Fruit fly (Drosophila melanogaster): Measurements from ENCODE around the gene CG6431.

Gene CG6431

DNA sequence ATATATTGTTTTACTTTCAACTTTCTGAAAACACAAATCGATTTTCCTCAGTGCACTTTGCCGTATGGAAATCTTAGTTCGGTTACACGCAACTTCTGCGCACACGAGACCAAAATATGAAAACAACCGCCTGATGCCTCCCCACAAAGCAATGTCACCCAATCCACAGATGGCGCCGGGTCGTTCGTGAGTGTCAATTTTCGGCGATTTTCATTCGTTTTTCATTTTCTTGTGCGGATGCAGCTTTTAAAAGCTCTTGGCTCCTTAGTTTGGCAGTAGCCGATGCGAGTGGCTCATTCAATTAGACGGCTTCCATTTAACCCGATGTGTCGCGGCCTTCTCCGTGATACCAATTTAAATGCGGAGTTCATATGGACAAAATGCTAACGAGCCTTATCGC, at the start of gene CG6431:
Gene CG6431, plus strand, starts transcription at position 301 of the 400 bp plus-strand sequence.
- TF ChIP-seq noc (tag; optimal IDR thresholded peaks at IDR 0.05): no peak

DNA sequence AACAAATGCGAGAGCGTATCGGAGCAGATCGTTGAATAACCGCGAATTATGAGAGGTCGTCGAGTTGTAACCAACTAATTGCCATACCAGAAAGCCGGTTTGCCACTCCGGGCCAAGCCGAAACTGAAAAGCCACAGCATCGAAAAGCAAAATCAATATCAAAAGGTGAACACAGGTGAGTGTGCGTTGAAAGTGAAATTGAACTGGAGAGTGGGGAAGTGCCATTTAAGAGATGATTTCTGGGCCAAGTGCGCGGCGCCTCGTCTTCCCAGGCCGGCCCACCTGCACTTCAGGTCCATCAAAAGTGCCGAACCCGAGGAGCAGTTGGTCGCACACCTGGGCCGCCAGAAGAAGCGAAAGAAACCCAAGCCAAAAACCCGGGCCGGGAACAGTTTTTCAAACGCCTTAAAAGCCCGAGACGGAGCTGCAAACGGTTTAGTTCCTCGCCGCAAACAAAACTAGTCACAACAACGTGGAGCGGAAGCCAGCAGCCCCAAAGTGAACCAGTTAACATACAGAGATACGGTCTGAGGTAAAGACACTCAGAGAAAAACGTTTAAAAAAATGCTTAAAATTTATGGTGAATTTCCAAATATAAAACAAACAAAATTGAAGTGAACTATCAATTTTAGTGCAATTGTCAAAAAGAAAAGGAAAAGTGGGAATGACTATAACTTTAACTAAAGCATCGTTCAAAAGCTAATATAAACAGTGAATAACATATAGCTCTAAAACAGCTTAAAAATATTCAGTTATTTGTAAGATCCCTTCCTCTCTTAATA, 46.9 kb upstream of the CG6431 start, which contains the start of gene CG17104:
Gene CG17104, plus strand, starts transcription at position 266 of the 782 bp plus-strand sequence.
- peak; percentile 38 for TF ChIP-seq noc (tag; optimal IDR thresholded peaks at IDR 0.05)

DNA sequence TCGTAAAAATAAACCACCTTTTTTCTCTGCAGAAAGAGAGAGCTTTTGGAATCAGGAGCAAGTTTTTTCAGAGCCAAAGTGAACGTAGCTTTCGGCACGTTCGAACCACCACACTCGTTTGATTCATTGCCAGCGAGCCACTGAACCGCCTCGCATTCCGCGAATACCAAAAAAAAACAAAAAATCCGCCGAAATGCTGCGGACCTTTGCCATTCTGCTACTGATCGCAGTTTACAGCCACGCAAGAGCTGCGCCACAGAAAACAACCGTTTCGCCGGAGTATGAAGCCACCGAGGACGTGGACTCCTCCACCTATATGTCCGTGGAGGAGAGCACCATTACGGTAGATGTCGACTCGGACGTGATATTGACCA, 46.3 kb upstream of the CG6431 start:
- no peak for TF ChIP-seq noc (tag; optimal IDR thresholded peaks at IDR 0.05)

- peak; percentile 10 for TF ChIP-seq noc (tag; optimal IDR thresholded peaks at IDR 0.05)
Observed at dm6 chr2L:10679568-10679967, 44.4 kb upstream of the CG6431 start.

DNA sequence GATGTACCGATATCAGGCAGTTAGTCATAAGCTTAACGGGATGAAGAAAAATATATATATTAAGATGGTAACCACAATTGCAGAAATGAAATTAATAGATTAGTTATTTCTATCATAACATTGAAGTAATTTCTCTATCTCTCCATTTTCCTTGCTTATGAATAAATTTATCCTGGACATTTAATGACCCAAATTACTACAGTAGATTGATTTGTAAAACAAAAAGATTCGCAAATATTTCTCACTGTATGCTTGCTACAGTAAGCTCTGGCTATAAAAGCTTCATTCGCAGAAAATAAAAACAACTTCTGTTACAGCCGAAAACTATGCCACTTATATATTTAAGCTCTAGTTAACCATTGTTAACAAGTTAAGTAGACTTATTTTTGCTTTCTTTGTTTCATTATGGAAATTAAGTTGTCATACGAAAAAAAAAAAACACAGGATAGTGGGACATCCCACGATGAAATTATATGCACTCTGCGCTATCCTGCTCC, 43.4 kb upstream of the CG6431 start, which contains the start of gene CG17105:
Gene CG17105, plus strand, starts transcription at position 447 of the 497 bp plus-strand sequence.
- no peak for TF ChIP-seq noc (tag; optimal IDR thresholded peaks at IDR 0.05)

DNA sequence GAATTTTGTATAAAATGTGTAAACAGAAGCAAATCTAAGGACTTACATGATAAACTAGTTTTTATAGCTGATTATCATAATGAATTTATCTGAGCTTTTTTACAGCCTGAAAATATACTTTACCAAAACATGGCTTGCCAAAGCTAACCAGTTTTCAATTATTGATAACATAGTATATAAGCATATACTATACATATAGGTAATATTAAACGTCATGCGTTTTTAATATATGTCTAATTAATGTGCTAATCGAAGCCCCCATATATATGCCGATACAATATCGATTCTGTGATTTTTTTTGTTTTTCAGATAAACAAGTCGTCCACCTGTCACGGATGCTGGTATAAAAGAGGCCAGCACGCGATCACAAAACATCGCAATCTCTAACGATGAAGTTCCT, 42.4 kb upstream of the CG6431 start, which contains the start of gene CG17107:
Gene CG17107, plus strand, starts transcription at position 301 of the 400 bp plus-strand sequence.
- no peak for TF ChIP-seq noc (tag; optimal IDR thresholded peaks at IDR 0.05)

- no peak for TF ChIP-seq noc (tag; optimal IDR thresholded peaks at IDR 0.05)
Observed at dm6 chr2L:10682197-10682596, 41.8 kb upstream of the CG6431 start.

dm6 chr2L:10682912-10683311, 41.1 kb upstream of the CG6431 start:
- TF ChIP-seq noc (tag; optimal IDR thresholded peaks at IDR 0.05): peak; percentile 58

dm6 chr2L:10684309-10684708, 39.7 kb upstream of the CG6431 start, which contains the start of gene CG7299:
TSS of gene CG7299 (minus strand) at chr2L:10684409.
- TF ChIP-seq noc (tag; optimal IDR thresholded peaks at IDR 0.05): no peak

DNA sequence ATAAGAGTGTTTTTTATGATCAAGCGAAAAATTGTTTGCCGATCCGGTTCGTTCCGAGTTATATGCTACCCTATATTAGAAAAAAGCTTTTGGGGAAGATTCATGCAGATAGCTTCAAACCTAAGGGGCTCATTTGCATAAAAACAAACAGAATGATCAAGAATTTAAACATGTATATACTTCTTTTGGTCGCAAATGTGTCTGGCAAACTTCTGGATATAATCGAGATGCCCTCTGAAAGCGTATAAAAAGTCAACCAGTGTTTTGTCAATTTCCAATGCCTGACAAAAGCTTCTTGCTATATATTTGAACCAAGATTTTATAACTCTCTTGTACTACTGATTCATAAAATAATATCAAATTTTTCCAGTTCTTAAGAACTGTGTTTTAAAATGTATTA, 38.3 kb upstream of the CG6431 start:
- TF ChIP-seq noc (tag; optimal IDR thresholded peaks at IDR 0.05): no peak

- TF ChIP-seq noc (tag; optimal IDR thresholded peaks at IDR 0.05): no peak
Observed at dm6 chr2L:10687009-10687793, 36.8 kb upstream of the CG6431 start, which contains the start of gene CG7296. TSS of gene CG7296 (minus strand) at chr2L:10687066.

DNA sequence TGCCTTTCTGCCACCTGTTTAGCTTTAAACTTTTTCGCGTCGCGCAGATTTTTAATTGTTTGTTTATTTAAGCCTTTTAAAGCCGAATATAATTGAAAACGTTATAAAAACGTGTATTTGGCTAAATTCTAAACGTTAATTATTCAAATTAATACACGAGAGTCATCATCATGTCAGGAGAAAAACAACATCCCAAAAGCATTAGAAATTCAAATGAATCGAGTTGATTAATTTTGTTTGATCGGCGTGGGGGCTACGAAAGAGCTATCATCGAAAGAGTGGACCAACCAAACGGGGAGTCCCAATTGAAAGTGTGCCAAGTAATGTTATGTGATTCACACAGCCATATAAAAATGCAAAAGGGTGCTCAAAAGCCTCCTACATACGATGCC, 36.2 kb upstream of the CG6431 start:
- no peak for TF ChIP-seq noc (tag; optimal IDR thresholded peaks at IDR 0.05)

DNA sequence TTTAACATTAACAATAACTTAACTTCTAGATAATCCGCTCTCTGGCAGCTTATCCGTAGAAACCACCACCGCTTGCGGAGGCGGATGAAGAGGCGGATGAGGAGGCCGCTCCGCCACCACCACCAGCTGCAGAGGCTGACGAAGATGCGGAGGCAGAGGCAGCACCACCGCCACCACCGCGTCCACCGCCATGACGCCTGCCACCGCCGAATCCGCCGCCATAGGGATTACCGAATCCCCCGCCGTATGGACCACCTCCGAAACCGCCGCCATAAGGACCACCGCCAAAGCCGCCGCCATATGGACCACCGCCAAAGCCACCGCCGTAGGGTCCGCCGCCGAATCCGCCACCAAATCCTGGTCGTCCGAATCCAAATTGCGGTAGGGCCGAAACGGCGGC, 35.2 kb upstream of the CG6431 start:
- no peak for TF ChIP-seq noc (tag; optimal IDR thresholded peaks at IDR 0.05)

DNA sequence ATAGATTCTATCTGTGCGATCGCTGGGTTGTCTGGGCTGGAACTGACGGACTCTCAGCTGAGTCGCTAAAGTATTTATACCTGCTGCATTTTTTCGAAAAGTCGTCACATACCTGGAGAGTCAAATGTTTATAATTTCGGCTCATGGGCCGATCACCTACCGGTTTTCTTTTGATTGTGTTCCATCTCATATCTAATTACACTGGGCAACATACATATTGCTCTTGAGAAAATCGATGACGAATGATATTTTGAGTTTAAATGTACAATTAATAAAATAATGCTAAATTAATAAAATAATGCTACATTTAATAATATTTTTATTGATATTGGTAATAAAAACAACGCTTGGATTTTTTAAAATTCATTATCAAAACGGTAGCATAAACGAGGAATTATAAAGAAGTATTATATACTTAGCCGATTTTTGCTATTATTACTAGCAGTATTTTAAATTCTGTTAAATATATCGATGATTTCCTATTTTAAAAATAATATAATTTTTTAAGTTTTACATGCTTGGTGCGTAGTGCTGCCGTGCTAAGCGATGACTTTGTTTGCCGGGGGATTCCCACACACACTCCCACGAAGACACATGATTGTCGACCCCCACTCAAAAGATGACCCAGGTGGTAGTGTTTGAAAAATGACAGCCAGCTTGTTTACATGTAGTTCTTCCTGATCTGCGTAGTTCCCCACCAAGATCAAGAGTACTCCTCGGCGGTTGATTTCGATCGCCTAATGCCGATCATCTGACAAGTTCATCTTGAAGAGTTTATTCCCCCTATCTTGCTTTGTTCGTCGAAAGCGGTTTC, 34.6 kb upstream of the CG6431 start, which contains the start of gene CG7294:
Gene CG7294, minus strand, starts transcription at position 51 of the 814 bp plus-strand sequence.
- TF ChIP-seq noc (tag; optimal IDR thresholded peaks at IDR 0.05): no peak

DNA sequence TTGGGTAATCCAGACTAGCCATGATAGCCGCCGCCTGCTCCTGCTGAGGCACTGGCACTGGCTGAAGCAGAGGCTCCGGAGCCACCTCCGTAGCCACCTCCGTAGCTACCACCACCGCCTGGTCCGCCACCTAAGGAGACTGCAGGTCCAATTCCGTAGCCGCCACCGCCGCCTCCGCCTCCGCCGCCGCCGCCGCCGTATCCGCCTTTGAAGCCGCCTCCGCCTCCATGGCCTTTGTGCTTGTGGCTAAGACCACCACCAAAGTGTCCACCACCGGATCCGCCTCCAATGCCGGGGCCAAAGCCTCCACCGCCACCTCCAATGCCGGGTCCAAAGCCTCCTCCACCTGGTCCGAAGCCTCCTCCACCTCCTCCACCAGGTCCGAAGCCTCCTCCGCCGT, 31.0 kb upstream of the CG6431 start:
- no peak for TF ChIP-seq noc (tag; optimal IDR thresholded peaks at IDR 0.05)
